Fruit fly (Drosophila melanogaster) whole organism, embryonic: ENCODE data around the gene gammaTub37C.
A peak's percentile ranks its signal among the peaks of the same experiment; 100 is the strongest.

Source experiments
- Atf-2 ChIP-seq: fragments of 200-800 bp; sonication (Bioruptor generic); optimal IDR thresholded peaks from 2 replicates; lab custom pipeline; 2016; ENCODE audit warnings: missing biosample characterization, missing genetic modification characterization
- Awh ChIP-seq: fragments of 200-800 bp; sonication (Bioruptor generic); IDR thresholded peaks from 2 replicates; pipeline ENCODE4, ENCODE4 v1.3.6; 2022; ENCODE audit warnings: missing biosample characterization, missing genetic modification characterization
- Blimp-1 ChIP-seq: fragments of 200-800 bp; sonication (Bioruptor generic); optimal IDR thresholded peaks from 3 replicates; lab custom pipeline; 2018; ENCODE audit warnings: missing biosample characterization, missing genetic modification characterization, mild to moderate bottlenecking, moderate library complexity, missing genetic modification reagents
- BtbVII ChIP-seq: fragments of 200-800 bp; sonication (Bioruptor generic); optimal IDR thresholded peaks from 3 replicates; lab custom pipeline; 2017; ENCODE audit warnings: missing biosample characterization, mild to moderate bottlenecking, missing genetic modification characterization
- CG12155 ChIP-seq: fragments of 200-800 bp; sonication (Bioruptor generic); optimal IDR thresholded peaks from 3 replicates; lab custom pipeline; 2016; ENCODE audit warnings: missing biosample characterization, missing genetic modification characterization
- CG14710 ChIP-seq: fragments of 200-800 bp; sonication (Bioruptor generic); optimal IDR thresholded peaks from 3 replicates; lab custom pipeline; 2019; ENCODE audit warnings: missing biosample characterization, mild to moderate bottlenecking, missing genetic modification characterization, moderate library complexity
- CG18599 ChIP-seq: fragments of 200-800 bp; sonication (Bioruptor generic); optimal IDR thresholded peaks from 3 replicates; lab custom pipeline; 2017; ENCODE audit warnings: missing biosample characterization, missing genetic modification characterization, mild to moderate bottlenecking, moderate library complexity, missing genetic modification reagents
- CG18764 ChIP-seq: fragments of 200-800 bp; sonication (Bioruptor generic); optimal IDR thresholded peaks from 3 replicates; lab custom pipeline; 2016; ENCODE audit warnings: missing biosample characterization, missing genetic modification characterization
- CG2199 ChIP-seq: fragments of 200-800 bp; sonication (Bioruptor generic); IDR thresholded peaks from 3 replicates; pipeline ENCODE4 v1.3.6; 2022; ENCODE audit warnings: missing biosample characterization, missing genetic modification characterization
- CG3838 ChIP-seq: fragments of 200-800 bp; sonication (Bioruptor generic); optimal IDR thresholded peaks from 3 replicates; lab custom pipeline; 2016; ENCODE audit warnings: missing biosample characterization, missing genetic modification characterization
- CG7987 ChIP-seq: fragments of 200-800 bp; sonication (Bioruptor generic); optimal IDR thresholded peaks from 2 replicates; lab custom pipeline; 2018; ENCODE audit warnings: missing biosample characterization, mild to moderate bottlenecking, missing genetic modification characterization, moderate library complexity
- CTCF ChIP-seq: fragments of 200-800 bp; sonication (Bioruptor generic); optimal IDR thresholded peaks from 2 replicates; lab custom pipeline; 2017; ENCODE audit warnings: missing biosample characterization, mild to moderate bottlenecking, missing genetic modification characterization, moderate library complexity
- Dip3 ChIP-seq: fragments of 200-800 bp; sonication (Bioruptor generic); optimal IDR thresholded peaks from 3 replicates; lab custom pipeline; 2016; ENCODE audit warnings: missing biosample characterization, missing genetic modification characterization
- Eip74EF ChIP-seq, 2 experiments: fragments of 200-800 bp in 1 of 2; fragments of >200 bp in 1 of 2; sonication (Bioruptor generic) in 1 of 2; optimal IDR thresholded peaks; 2 replicates each; lab custom pipeline; 2017 to 2019; ENCODE audit warnings: missing biosample characterization in 2 of 2, missing genetic modification characterization in 2 of 2, mild to moderate bottlenecking in 1 of 2, moderate library complexity in 1 of 2
- Gug ChIP-seq: fragments of 200-800 bp; sonication (Bioruptor generic); IDR thresholded peaks from 4 replicates; pipeline ENCODE4 v1.3.6; 2022; ENCODE audit warnings: missing biosample characterization, missing genetic modification characterization
- HLHmδ ChIP-seq: fragments of 200-800 bp; sonication (Bioruptor generic); optimal IDR thresholded peaks from 2 replicates; lab custom pipeline; 2018; ENCODE audit warnings: missing biosample characterization, mild to moderate bottlenecking, missing genetic modification characterization, moderate library complexity
- Hr3 ChIP-seq: fragments of 200-800 bp; sonication (Bioruptor generic); optimal IDR thresholded peaks from 3 replicates; lab custom pipeline; 2016; ENCODE audit warnings: missing biosample characterization, missing genetic modification characterization
- Hsf ChIP-seq: fragments of 200-800 bp; sonication (Bioruptor generic); optimal IDR thresholded peaks from 3 replicates; lab custom pipeline; 2016; ENCODE audit warnings: missing biosample characterization, missing genetic modification characterization
- Jarid2 ChIP-seq: fragments of 200-800 bp; sonication (Bioruptor generic); optimal IDR thresholded peaks from 3 replicates; lab custom pipeline; 2017; ENCODE audit warnings: mild to moderate bottlenecking, missing biosample characterization, missing genetic modification reagents, missing genetic modification characterization
- Max ChIP-seq: fragments of 200-800 bp; sonication (Bioruptor generic); optimal IDR thresholded peaks from 2 replicates; lab custom pipeline; 2016; ENCODE audit warnings: missing biosample characterization, mild to moderate bottlenecking, missing genetic modification characterization
- Meics ChIP-seq: fragments of 200-800 bp; sonication (Bioruptor generic); optimal IDR thresholded peaks from 2 replicates; lab custom pipeline; 2017; ENCODE audit warnings: missing biosample characterization, mild to moderate bottlenecking, missing genetic modification characterization
- Mes4 ChIP-seq: fragments of 200-800 bp; sonication (Bioruptor generic); optimal IDR thresholded peaks from 2 replicates; lab custom pipeline; 2016; ENCODE audit warnings: missing biosample characterization, missing genetic modification characterization
- Neu2 ChIP-seq: fragments of 200-800 bp; sonication (Bioruptor generic); optimal IDR thresholded peaks from 3 replicates; lab custom pipeline; 2016; ENCODE audit warnings: missing biosample characterization, missing genetic modification characterization, borderline replicate concordance
- Side ChIP-seq: fragments of 200-800 bp; sonication (Bioruptor generic); optimal IDR thresholded peaks from 2 replicates; lab custom pipeline; 2016; ENCODE audit warnings: missing biosample characterization, missing genetic modification characterization
- Six4 ChIP-seq: fragments of 200-800 bp; sonication (Bioruptor generic); optimal IDR thresholded peaks from 2 replicates; lab custom pipeline; 2016; ENCODE audit warnings: missing biosample characterization, missing genetic modification characterization
- Xbp1 ChIP-seq: fragments of 200-800 bp; sonication (Bioruptor generic); optimal IDR thresholded peaks from 3 replicates; lab custom pipeline; 2016; ENCODE audit warnings: missing biosample characterization, mild to moderate bottlenecking, missing genetic modification characterization
- al ChIP-seq: fragments of 200-800 bp; sonication (Bioruptor generic); IDR thresholded peaks from 2 replicates; pipeline ENCODE4 v1.3.6; 2022; ENCODE audit warnings: missing biosample characterization, missing genetic modification characterization
- az2 ChIP-seq: fragments of 200-800 bp; sonication (Bioruptor generic); optimal IDR thresholded peaks from 3 replicates; lab custom pipeline; 2016; ENCODE audit warnings: missing biosample characterization, missing genetic modification characterization
- bcd ChIP-seq: fragments of 200-800 bp; sonication (Bioruptor generic); optimal IDR thresholded peaks from 2 replicates; lab custom pipeline; 2017; ENCODE audit warnings: missing biosample characterization, mild to moderate bottlenecking, missing genetic modification characterization
- bigmax ChIP-seq: fragments of 200-800 bp; sonication (Bioruptor generic); optimal IDR thresholded peaks from 2 replicates; lab custom pipeline; 2018; ENCODE audit warnings: missing biosample characterization, mild to moderate bottlenecking, missing genetic modification characterization
- ci ChIP-seq: fragments of 200-800 bp; sonication (Bioruptor generic); IDR thresholded peaks from 3 replicates; pipeline ENCODE4 v1.3.6; 2022; ENCODE audit warnings: missing biosample characterization, missing genetic modification characterization
- da ChIP-seq: fragments of 200-800 bp; sonication (Bioruptor generic); optimal IDR thresholded peaks from 2 replicates; lab custom pipeline; 2016; ENCODE audit warnings: missing biosample characterization, missing genetic modification characterization
- disco-r ChIP-seq: fragments of 200-800 bp; sonication (Bioruptor generic); optimal IDR thresholded peaks from 2 replicates; lab custom pipeline; 2016; ENCODE audit warnings: missing biosample characterization, missing genetic modification characterization
- ems ChIP-seq: fragments of 200-800 bp; sonication (Bioruptor generic); optimal IDR thresholded peaks from 3 replicates; lab custom pipeline; 2016; ENCODE audit warnings: missing biosample characterization, missing genetic modification characterization
- ewg ChIP-seq: fragments of 200-800 bp; sonication (Bioruptor generic); optimal IDR thresholded peaks from 3 replicates; lab custom pipeline; 2017; ENCODE audit warnings: mild to moderate bottlenecking, missing biosample characterization, missing genetic modification reagents, missing genetic modification characterization
- gcm2 ChIP-seq: fragments of 200-800 bp; sonication (Bioruptor generic); optimal IDR thresholded peaks from 2 replicates; lab custom pipeline; 2016; ENCODE audit warnings: missing biosample characterization, missing genetic modification characterization
- h ChIP-seq: fragments of >200 bp; optimal IDR thresholded peaks from 2 replicates; lab custom pipeline; 2017
- hkb ChIP-seq, 2 experiments: fragments of 200-800 bp in 1 of 2; fragments of >200 bp in 1 of 2; sonication (Bioruptor generic) in 1 of 2; IDR thresholded peaks in 1 of 2; optimal IDR thresholded peaks in 1 of 2; 2 replicates each; pipeline versions ENCODE4 v1.3.6 to Lab custom; 2017 to 2022; ENCODE audit warnings: missing biosample characterization in 1 of 2, missing genetic modification characterization in 1 of 2
- hth ChIP-seq: fragments of >200 bp; optimal IDR thresholded peaks from 2 replicates; lab custom pipeline; 2017; ENCODE audit warnings: inconsistent platforms
- jigr1 ChIP-seq: fragments of 200-800 bp; sonication (Bioruptor generic); IDR thresholded peaks from 3 replicates; pipeline ENCODE4 v1.3.6; 2022; ENCODE audit warnings: missing biosample characterization, missing genetic modification characterization
- lilli ChIP-seq: fragments of 200-800 bp; sonication (Bioruptor generic); optimal IDR thresholded peaks from 3 replicates; lab custom pipeline; 2016; ENCODE audit warnings: missing biosample characterization, missing genetic modification characterization
- lola ChIP-seq, 3 experiments: fragments of >200 bp in 2 of 3; fragments of 200-800 bp in 1 of 3; sonication (Bioruptor generic) in 1 of 3; optimal IDR thresholded peaks; 2 replicates each; lab custom pipeline; 2017 to 2019; ENCODE audit warnings: missing biosample characterization in 3 of 3, missing genetic modification characterization in 3 of 3, mild to moderate bottlenecking in 1 of 3, moderate library complexity in 1 of 3
- nau ChIP-seq: fragments of 200-800 bp; sonication (Bioruptor generic); optimal IDR thresholded peaks from 3 replicates; lab custom pipeline; 2017; ENCODE audit warnings: missing biosample characterization, mild to moderate bottlenecking, missing genetic modification characterization, missing genetic modification reagents
- nom ChIP-seq: fragments of 200-800 bp; sonication (Bioruptor generic); optimal IDR thresholded peaks from 2 replicates; lab custom pipeline; 2017; ENCODE audit warnings: missing biosample characterization, missing genetic modification characterization, mild to moderate bottlenecking, moderate library complexity, missing genetic modification reagents
- phol ChIP-seq: fragments of 200-800 bp; sonication (Bioruptor generic); optimal IDR thresholded peaks from 3 replicates; lab custom pipeline; 2018; ENCODE audit warnings: missing biosample characterization, mild to moderate bottlenecking, missing genetic modification characterization, moderate library complexity
- repo ChIP-seq: fragments of 200-800 bp; sonication (Bioruptor generic); optimal IDR thresholded peaks from 2 replicates; lab custom pipeline; 2016; ENCODE audit warnings: missing biosample characterization, missing genetic modification characterization
- sob ChIP-seq: fragments of 200-800 bp; sonication (Bioruptor generic); IDR thresholded peaks from 2 replicates; pipeline ENCODE4 v1.3.6; 2022; ENCODE audit warnings: missing biosample characterization, missing genetic modification characterization
- vfl ChIP-seq: fragments of 200-800 bp; sonication (Bioruptor generic); optimal IDR thresholded peaks from 2 replicates; lab custom pipeline; 2016; ENCODE audit warnings: missing biosample characterization, missing genetic modification characterization
- vnd ChIP-seq: fragments of 200-800 bp; sonication (Bioruptor generic); IDR thresholded peaks from 3 replicates; pipeline ENCODE4 v1.3.6; 2022; ENCODE audit warnings: missing biosample characterization, missing genetic modification characterization; ENCODE audit not compliant: partially characterized antibody
- zen2 ChIP-seq: fragments of 200-800 bp; sonication (Bioruptor generic); IDR thresholded peaks from 3 replicates; pipeline ENCODE4 v1.3.6; 2022; ENCODE audit warnings: missing biosample characterization, missing genetic modification characterization; ENCODE audit not compliant: partially characterized antibody

gammaTub37C gene

dm6 chr2L:19196443-19197044, 11.0 kb upstream of the gammaTub37C start (continued):
- TF ChIP-seq disco-r (GFP tag; lab: Kevin White, UChicago) (no peak), hth (lab: Kevin White, UChicago) (no peak), Hsf (GFP tag; lab: Kevin White, UChicago) (peak; percentile 36), Neu2 (no peak), Gug (GFP tag; lab: Robert Waterston, UW) (peak; percentile 48; the same call in 2 of the 4 replicates), CTCF (GFP tag; lab: Kevin White, UChicago) (no peak), CG12155 (GFP tag; lab: Kevin White, UChicago) (peak; percentile 4), CG7987 (GFP tag; lab: Kevin White, UChicago) (no peak), Hr3 (GFP tag; lab: Kevin White, UChicago) (peak; percentile 0), h (lab: Kevin White, UChicago) (no peak), CG18599 (GFP tag; lab: Kevin White, UChicago) (peak; percentile 67), lola (GFP tag; optimal IDR thresholded peaks at IDR 0.05; lab: Kevin White, UChicago) (peak in 1 of 3 experiments; percentile 78), zen2 (no peak), Meics (GFP tag; lab: Kevin White, UChicago) (peak; percentile 26), CG2199 (0 out of 3 replicates have a peak, but pooled peaks have one; percentile 18), Mes4 (GFP tag; lab: Kevin White, UChicago) (peak; percentile 42), repo (GFP tag; lab: Kevin White, UChicago) (no peak), Jarid2 (no peak), sob (GFP tag; lab: Robert Waterston, UW) (peak; percentile 48; the same call in 1 of the 2 replicates), HLHmδ (GFP tag; lab: Kevin White, UChicago) (no peak), BtbVII (GFP tag; lab: Kevin White, UChicago) (no peak), al (GFP tag; lab: Robert Waterston, UW) (no peak), ewg (GFP tag; lab: Kevin White, UChicago) (peak; percentile 41), phol (tag; lab: Kevin White, UChicago) (peak; percentile 64), vnd (GFP tag; lab: Robert Waterston, UW) (no peak), az2 (peak; percentile 60), bigmax (no peak), jigr1 (GFP tag; lab: Robert Waterston, UW) (peak; percentile 41; the same call in 1 of the 3 replicates), Six4 (GFP tag; lab: Kevin White, UChicago) (peak; percentile 29), Blimp-1 (GFP tag; lab: Kevin White, UChicago) (peak; percentile 58), ems (no peak), Awh (peak; percentile 80), Max (GFP tag; lab: Kevin White, UChicago) (no peak), ci (GFP tag; lab: Robert Waterston, UW) (peak; percentile 90), nom (GFP tag; lab: Kevin White, UChicago) (peak; percentile 78), Eip74EF (GFP tag; optimal IDR thresholded peaks at IDR 0.05; lab: Kevin White, UChicago) (no peak), gcm2 (GFP tag; lab: Kevin White, UChicago) (no peak), vfl (GFP tag; lab: Kevin White, UChicago) (no peak), lilli (peak; percentile 40), Atf-2 (no peak), da (GFP tag; lab: Kevin White, UChicago) (no peak), bcd (GFP tag; lab: Kevin White, UChicago) (peak; percentile 32), nau (GFP tag; lab: Kevin White, UChicago) (peak; percentile 29), CG3838 (GFP tag; lab: Kevin White, UChicago) (no peak), CG18764 (GFP tag; lab: Kevin White, UChicago) (peak; percentile 22), hkb (optimal IDR thresholded peaks at IDR 0.05; lab: Kevin White, UChicago) (no peak), hkb (GFP tag; IDR thresholded peaks at IDR 0.05; lab: Robert Waterston, UW) (peak; percentile 81), Xbp1 (GFP tag; lab: Kevin White, UChicago) (peak; percentile 59), Dip3 (GFP tag; lab: Kevin White, UChicago) (no peak), Side (peak; percentile 31), CG14710 (tag; lab: Kevin White, UChicago) (peak; percentile 58)
